Fruit fly (Drosophila melanogaster): ENCODE measurements around the gene mRpS6.

DNA sequence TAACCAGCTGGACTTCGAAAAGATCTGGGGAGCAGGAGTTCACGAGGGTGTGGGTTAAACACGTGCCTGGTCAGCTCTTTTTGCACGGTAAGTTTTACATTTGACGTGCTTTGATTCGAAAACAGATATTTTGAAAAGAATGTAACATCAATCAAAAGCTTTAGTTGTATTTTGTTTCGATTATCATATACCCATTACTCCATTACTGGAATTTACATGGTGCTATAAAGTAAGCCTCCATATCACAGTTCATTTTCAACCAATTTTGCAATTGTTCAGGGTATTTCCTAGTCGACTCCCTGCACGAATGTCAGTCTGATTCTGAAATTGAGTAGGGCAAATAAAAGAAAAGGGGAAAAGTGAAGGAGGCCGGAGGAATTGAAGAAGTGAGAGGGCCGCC, 15.5 kb upstream of the mRpS6 start:
- TF ChIP-seq pan (optimal IDR thresholded peaks at IDR 0.05) (no peak), psq (optimal IDR thresholded peaks at IDR 0.05) (no peak), EcR (GFP tag; optimal IDR thresholded peaks at IDR 0.05) (no peak), CG8478 (optimal IDR thresholded peaks at IDR 0.05) (no peak), usp (GFP tag; optimal IDR thresholded peaks at IDR 0.05) (no peak)

Measured in whole organism.